Fruit fly (Drosophila melanogaster) whole organism, adult: ENCODE measurements around the gene CG15429.

ENCODE experiments used
- CG11617 ChIP-seq: fragments of 200-800 bp; sonication (Bioruptor generic); optimal IDR thresholded peaks from 2 replicates; lab custom pipeline; 2017; ENCODE audit warnings: mild to moderate bottlenecking, missing biosample characterization, missing genetic modification reagents, missing genetic modification characterization
- CG14711 ChIP-seq: fragments of 200-800 bp; sonication (Bioruptor generic); optimal IDR thresholded peaks from 2 replicates; lab custom pipeline; 2018; ENCODE audit warnings: missing biosample characterization, mild to moderate bottlenecking, missing genetic modification characterization, moderate library complexity
- CG1620 ChIP-seq: fragments of 200-800 bp; sonication (Bioruptor generic); optimal IDR thresholded peaks from 2 replicates; lab custom pipeline; 2016; ENCODE audit warnings: missing biosample characterization, missing genetic modification characterization
- CG7045 ChIP-seq: fragments of 200-800 bp; sonication (Bioruptor generic); optimal IDR thresholded peaks from 2 replicates; lab custom pipeline; 2017; ENCODE audit warnings: missing biosample characterization, mild to moderate bottlenecking, missing genetic modification characterization
- CG7101 ChIP-seq: fragments of 200-800 bp; sonication (Bioruptor generic); optimal IDR thresholded peaks from 2 replicates; lab custom pipeline; 2018; ENCODE audit warnings: missing biosample characterization, mild to moderate bottlenecking, missing genetic modification characterization, moderate library complexity
- Crg-1 ChIP-seq: fragments of 200-800 bp; sonication (Bioruptor generic); optimal IDR thresholded peaks from 2 replicates; lab custom pipeline; 2016; ENCODE audit warnings: missing biosample characterization, missing genetic modification characterization
- Hr96 ChIP-seq: fragments of 200-800 bp; sonication (Bioruptor generic); optimal IDR thresholded peaks from 2 replicates; lab custom pipeline; 2016; ENCODE audit warnings: missing biosample characterization, missing genetic modification characterization
- Mnt ChIP-seq: fragments of 200-800 bp; sonication (Bioruptor generic); optimal IDR thresholded peaks from 2 replicates; lab custom pipeline; 2016; ENCODE audit warnings: missing biosample characterization, mild to moderate bottlenecking, missing genetic modification characterization
- cnc ChIP-seq, 2 experiments: fragments of >200 bp; optimal IDR thresholded peaks; 2 replicates each; lab custom pipeline; 2017
- kay ChIP-seq: fragments of 200-800 bp; sonication (Bioruptor generic); peaks from one replicate; lab custom pipeline; 2016; ENCODE audit warnings: missing biosample characterization, missing genetic modification characterization, borderline replicate concordance
- pad ChIP-seq: fragments of 200-800 bp; sonication (Bioruptor generic); optimal IDR thresholded peaks from 3 replicates; lab custom pipeline; 2017; ENCODE audit warnings: missing biosample characterization, missing genetic modification characterization, mild to moderate bottlenecking, moderate library complexity, missing genetic modification reagents
- tj ChIP-seq: fragments of 200-800 bp; sonication (Bioruptor generic); optimal IDR thresholded peaks from 3 replicates; lab custom pipeline; 2017; ENCODE audit warnings: missing biosample characterization, mild to moderate bottlenecking, missing genetic modification characterization, moderate library complexity

DNA sequence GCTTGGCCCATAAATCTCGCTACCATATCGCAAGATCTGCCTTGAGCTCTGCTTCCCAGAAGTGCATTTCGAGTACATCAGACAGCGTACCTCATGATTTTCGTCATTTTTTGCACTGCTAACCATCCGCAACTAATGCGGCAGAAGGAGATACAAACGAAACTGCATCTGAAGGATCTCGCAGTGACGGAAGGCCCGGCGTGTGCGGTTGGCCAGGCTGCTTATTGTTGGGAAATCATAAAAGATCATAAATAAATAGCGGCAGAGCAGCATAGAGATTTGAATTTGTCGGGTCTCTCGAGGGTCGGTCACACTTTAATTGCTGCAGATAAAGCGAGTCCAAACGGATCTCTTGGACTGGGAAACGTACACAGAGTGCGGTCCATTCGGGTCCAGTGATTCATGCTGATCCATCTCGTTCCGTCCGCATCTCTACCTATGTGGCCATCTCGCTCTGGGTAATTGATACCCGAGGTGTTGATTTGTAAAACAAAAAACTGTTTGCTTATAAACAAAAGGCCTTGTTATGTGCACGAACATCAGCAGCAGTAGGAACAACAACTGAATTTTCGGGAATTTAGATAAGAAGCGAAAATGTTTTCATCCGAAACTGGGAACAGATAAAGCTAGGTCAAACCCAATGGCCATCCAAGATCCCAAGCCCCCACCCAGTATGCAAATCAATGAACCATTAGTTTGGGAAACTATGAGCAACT, 15.9 kb downstream of the CG15429 start:
- TF ChIP-seq CG1620 (no peak), cnc (optimal IDR thresholded peaks at IDR 0.05; lab: Kevin White, UChicago) (no peak), CG11617 (GFP tag; lab: Kevin White, UChicago) (no peak), tj (GFP tag; lab: Kevin White, UChicago) (no peak), Crg-1 (GFP tag; lab: Kevin White, UChicago) (no peak), Hr96 (no peak), Mnt (no peak), CG7045 (no peak), pad (GFP tag; lab: Kevin White, UChicago) (no peak), CG14711 (no peak), CG7101 (tag; lab: Kevin White, UChicago) (no peak), kay (GFP tag; lab: Kevin White, UChicago) (no peak)
